Worm (Caenorhabditis elegans) whole organism, L1 larva: ENCODE measurements around the gene F48E8.4.

Source experiments
- C16A3.4 ChIP-seq: fragments of 150-350 bp; optimal IDR thresholded peaks from 2 replicates; lab custom pipeline; 2014; ENCODE audit warnings: missing biosample characterization, missing genetic modification characterization
- blmp-1 ChIP-seq: fragments of 150-350 bp; optimal IDR thresholded peaks from 2 replicates; lab custom pipeline; 2014; ENCODE audit warnings: missing biosample characterization, missing genetic modification characterization
- ceh-82 ChIP-seq, 3 experiments: fragments of 150-350 bp in 1 of 3; sonication (generic microtip) in 2 of 3; optimal IDR thresholded peaks; 2 replicates each; lab custom pipeline; 2014 to 2017; ENCODE audit warnings: missing biosample characterization in 3 of 3, missing genetic modification characterization in 3 of 3
- ces-1 ChIP-seq: fragments of 150-350 bp; optimal IDR thresholded peaks from 2 replicates; lab custom pipeline; 2014; ENCODE audit warnings: missing biosample characterization, missing genetic modification reagents, missing genetic modification characterization
- egl-27 ChIP-seq, 2 experiments: fragments of 150-350 bp in 1 of 2; sonication (generic microtip); optimal IDR thresholded peaks; 3 replicates each; lab custom pipeline; 2017 to 2018; ENCODE audit warnings: missing biosample characterization in 2 of 2, missing genetic modification characterization in 2 of 2, missing genetic modification reagents in 2 of 2
- irx-1 ChIP-seq: sonication (generic microtip); optimal IDR thresholded peaks from 2 replicates; lab custom pipeline; 2016; ENCODE audit warnings: missing genetic modification characterization, missing compliant biosample characterization
- lin-13 ChIP-seq: fragments of 150-350 bp; optimal IDR thresholded peaks from 2 replicates; lab custom pipeline; 2014; ENCODE audit warnings: missing biosample characterization, missing genetic modification reagents, missing genetic modification characterization
- lin-15B ChIP-seq: fragments of 150-350 bp; sonication (generic microtip); optimal IDR thresholded peaks from 3 replicates; lab custom pipeline; 2014; ENCODE audit warnings: missing biosample characterization, missing genetic modification characterization
- nhr-76 ChIP-seq: sonication (generic microtip); optimal IDR thresholded peaks from 2 replicates; lab custom pipeline; 2017; ENCODE audit warnings: missing biosample characterization, missing genetic modification characterization
- snpc-4 ChIP-seq: fragments of 150-350 bp; optimal IDR thresholded peaks from 2 replicates; lab custom pipeline; 2014; ENCODE audit warnings: missing biosample characterization, missing genetic modification characterization
- unc-130 ChIP-seq: fragments of 150-350 bp; optimal IDR thresholded peaks from 2 replicates; lab custom pipeline; 2017; ENCODE audit warnings: missing biosample characterization, missing genetic modification characterization, inconsistent platforms
- unc-62 ChIP-seq: fragments of 150-350 bp; optimal IDR thresholded peaks from 2 replicates; lab custom pipeline; 2014; ENCODE audit warnings: missing biosample characterization, missing genetic modification reagents, missing genetic modification characterization
- ztf-4 ChIP-seq: fragments of 150-350 bp; optimal IDR thresholded peaks from 2 replicates; lab custom pipeline; 2014; ENCODE audit warnings: missing biosample characterization, missing genetic modification characterization

ce11 chrIII:5453290-5453689 is at the start of gene F48E8.4:
- no peak for TF ChIP-seq C16A3.4
- TF ChIP-seq unc-130 (tag; lab: Kevin White, UChicago): no peak
- TF ChIP-seq ceh-82 (tag; optimal IDR thresholded peaks at IDR 0.05; lab: Kevin White, UChicago): no peak
- no peak for TF ChIP-seq lin-15B
- TF ChIP-seq nhr-76: no peak
- TF ChIP-seq egl-27 (tag; optimal IDR thresholded peaks at IDR 0.05; lab: Kevin White, UChicago): no peak
- no peak for TF ChIP-seq blmp-1 (tag; lab: Kevin White, UChicago)
- no peak for TF ChIP-seq unc-62 (GFP tag; lab: Kevin White, UChicago)
- TF ChIP-seq snpc-4: no peak
- TF ChIP-seq irx-1 (tag; lab: Kevin White, UChicago): no peak
- no peak for TF ChIP-seq ces-1
- TF ChIP-seq ztf-4: no peak
- TF ChIP-seq lin-13 (GFP tag; lab: Kevin White, UChicago): no peak
